Fruit fly (Drosophila melanogaster) whole organism, adult: Measurements from ENCODE around the gene Coq4.

ENCODE experiments used
- CG14711 ChIP-seq: fragments of 200-800 bp; sonication (Bioruptor generic); optimal IDR thresholded peaks from 2 replicates; lab custom pipeline; 2018; ENCODE audit warnings: missing biosample characterization, mild to moderate bottlenecking, missing genetic modification characterization, moderate library complexity
- CG33017 ChIP-seq: fragments of 200-800 bp; sonication (Bioruptor generic); optimal IDR thresholded peaks from 2 replicates; lab custom pipeline; 2018; ENCODE audit warnings: missing biosample characterization, mild to moderate bottlenecking, missing genetic modification characterization, moderate library complexity
- CG5204 ChIP-seq: fragments of 200-800 bp; sonication (Bioruptor generic); optimal IDR thresholded peaks from 2 replicates; lab custom pipeline; 2016; ENCODE audit warnings: missing biosample characterization, missing genetic modification characterization
- cic ChIP-seq: fragments of 200-800 bp; sonication (Bioruptor generic); optimal IDR thresholded peaks from 2 replicates; lab custom pipeline; 2017; ENCODE audit warnings: missing biosample characterization, mild to moderate bottlenecking, missing genetic modification characterization, moderate library complexity
- ovo ChIP-seq: fragments of 200-800 bp; sonication (Bioruptor generic); optimal IDR thresholded peaks from 2 replicates; lab custom pipeline; 2016; ENCODE audit warnings: missing biosample characterization, missing genetic modification characterization

dm6 chr3L:17462474-17462873, 29.1 kb upstream of the Coq4 start:
- no peak for TF ChIP-seq cic
- TF ChIP-seq CG33017: no peak
- no peak for TF ChIP-seq ovo (GFP tag; lab: Kevin White, UChicago)
- no peak for TF ChIP-seq CG5204 (GFP tag; lab: Kevin White, UChicago)
- no peak for TF ChIP-seq CG14711
